Fruit fly (Drosophila melanogaster) whole organism, adult: ENCODE measurements around the gene Pex7.

ENCODE experiments used
- CG14711 ChIP-seq: fragments of 200-800 bp; sonication (Bioruptor generic); optimal IDR thresholded peaks from 2 replicates; lab custom pipeline; 2018; ENCODE audit warnings: missing biosample characterization, mild to moderate bottlenecking, missing genetic modification characterization, moderate library complexity
- kay ChIP-seq: fragments of 200-800 bp; sonication (Bioruptor generic); peaks from one replicate; lab custom pipeline; 2016; ENCODE audit warnings: missing biosample characterization, missing genetic modification characterization, borderline replicate concordance
- ovo ChIP-seq: fragments of 200-800 bp; sonication (Bioruptor generic); optimal IDR thresholded peaks from 2 replicates; lab custom pipeline; 2016; ENCODE audit warnings: missing biosample characterization, missing genetic modification characterization

- TF ChIP-seq kay = no peak
- TF ChIP-seq CG14711 (tag; lab: Kevin White, UChicago) = no peak
- no peak for TF ChIP-seq ovo (GFP tag; lab: Kevin White, UChicago)
Observed at dm6 chr3L:8661793-8662669, 15.1 kb downstream of the Pex7 start.
